Worm (Caenorhabditis elegans): ENCODE data around the gene ZK353.9.

DNA sequence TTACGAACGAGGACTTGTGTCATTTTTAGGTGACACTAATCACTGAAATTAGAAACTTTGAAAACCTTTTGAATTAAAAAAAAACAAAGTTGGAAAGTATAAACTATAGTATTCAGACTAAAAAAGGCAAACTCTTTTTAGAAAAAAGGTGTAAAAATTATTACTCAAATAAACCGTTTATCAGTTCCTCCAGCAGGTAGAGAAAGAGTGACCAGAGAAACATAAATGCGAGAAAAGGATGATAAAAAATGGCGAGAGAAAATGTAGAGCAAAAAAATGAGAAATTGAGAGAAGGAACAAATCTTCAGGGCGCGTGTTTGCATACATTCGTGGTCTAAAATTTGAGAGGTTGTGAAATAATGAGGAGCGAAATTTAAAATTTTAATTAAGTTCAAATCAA lies 7.4 kb upstream of the ZK353.9 start, which contains the start of gene lap-1:
- TF ChIP-seq med-1 (GFP tag; optimal IDR thresholded peaks at IDR 0.05; ENCODE audit: insufficient read depth) = no peak
- no peak for TF ChIP-seq T22C8.4 (GFP tag; IDR thresholded peaks at IDR 0.05)
- TF ChIP-seq ztf-29 (GFP tag; IDR thresholded peaks at IDR 0.05) = no peak
- no peak for TF ChIP-seq flt-1 (GFP tag; IDR thresholded peaks at IDR 0.05)

Data from whole organism, midembryonic.